Fruit fly (Drosophila melanogaster): Measurements from ENCODE around the gene mEFG1.

- no peak for TF ChIP-seq cnc (optimal IDR thresholded peaks at IDR 0.05)
- no peak for TF ChIP-seq CG11617 (GFP tag; optimal IDR thresholded peaks at IDR 0.05)
Observed at dm6 chr2L:7262580-7262979, 39.7 kb upstream of the mEFG1 start.
